Worm (Caenorhabditis elegans): Measurements from ENCODE around the gene F25E5.1.

Gene F25E5.1

DNA sequence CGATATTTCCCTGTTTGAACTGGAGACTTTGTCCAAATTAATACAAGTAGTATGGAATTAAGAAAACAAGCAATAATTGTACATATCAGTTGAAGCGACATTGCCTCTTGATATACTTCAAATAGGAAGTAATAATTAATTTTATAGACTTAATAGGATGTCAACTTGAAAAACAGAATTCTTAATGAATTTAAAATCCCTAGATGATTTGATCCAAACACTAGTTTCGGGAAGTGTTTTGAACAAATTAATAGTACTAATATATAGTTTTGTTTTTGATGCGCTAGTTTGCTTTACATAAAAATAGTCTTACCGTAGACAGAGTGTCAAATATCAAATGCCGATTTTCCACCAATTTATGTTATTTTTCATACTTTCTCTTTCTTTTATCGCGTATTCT, 12.7 kb downstream of the F25E5.1 start, which contains the start of gene str-190:
Gene str-190, minus strand, starts transcription at position 101 of the 400 bp plus-strand sequence.
- TF ChIP-seq gmeb-1 (tag; optimal IDR thresholded peaks at IDR 0.05) (no peak), nhr-129 (tag; optimal IDR thresholded peaks at IDR 0.05) (no peak), fos-1 (tag; optimal IDR thresholded peaks at IDR 0.05) (no peak), Y55F3AM.14 (GFP tag; optimal IDR thresholded peaks at IDR 0.05) (no peak), nhr-77 (tag; optimal IDR thresholded peaks at IDR 0.05) (no peak), ceh-16 (tag; optimal IDR thresholded peaks at IDR 0.05) (no peak), blmp-1 (tag; optimal IDR thresholded peaks at IDR 0.05; ENCODE audit: insufficient read depth) (no peak), zag-1 (tag; optimal IDR thresholded peaks at IDR 0.05) (no peak), nhr-23 (tag; optimal IDR thresholded peaks at IDR 0.05) (no peak), nhr-11 (tag; optimal IDR thresholded peaks at IDR 0.05) (no peak), unc-55 (GFP tag; optimal IDR thresholded peaks at IDR 0.05) (no peak), snpc-4 (tag; optimal IDR thresholded peaks at IDR 0.05) (no peak), mbf-1 (tag; optimal IDR thresholded peaks at IDR 0.05) (no peak), dmd-4 (tag; optimal IDR thresholded peaks at IDR 0.05) (no peak), aly-2 (tag; optimal IDR thresholded peaks at IDR 0.05) (no peak), alr-1 (tag; optimal IDR thresholded peaks at IDR 0.05) (no peak)

DNA sequence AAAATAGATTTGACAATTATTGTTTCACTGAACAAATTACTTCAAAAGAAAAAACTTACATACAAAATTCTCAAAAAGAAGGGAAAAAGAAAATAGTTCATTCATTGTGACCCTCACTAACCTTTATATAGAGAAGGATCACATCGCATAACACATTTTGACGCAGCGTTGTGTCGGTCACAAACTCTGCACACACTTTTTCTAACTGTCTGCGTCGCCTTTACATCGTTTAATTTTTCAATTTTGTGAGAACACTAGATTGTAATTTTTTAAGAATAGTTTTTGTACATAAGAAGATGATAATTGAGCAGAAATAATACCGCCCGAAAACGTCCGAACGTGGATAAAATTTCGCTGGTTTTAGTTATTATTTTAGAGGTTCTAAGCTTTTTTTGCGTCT, 15.3 kb downstream of the F25E5.1 start, which contains the start of gene C18B10.6:
Gene C18B10.6, minus strand, starts transcription at position 101 of the 400 bp plus-strand sequence.
- no peak for TF ChIP-seq sem-4 (tag; optimal IDR thresholded peaks at IDR 0.05)
- TF ChIP-seq sma-9 (GFP tag; optimal IDR thresholded peaks at IDR 0.05), result no peak
- no peak for TF ChIP-seq sma-9 (tag; optimal IDR thresholded peaks at IDR 0.05)
- no peak for TF ChIP-seq lsy-2 (tag; optimal IDR thresholded peaks at IDR 0.05)
- no peak for TF ChIP-seq snpc-4 (tag; optimal IDR thresholded peaks at IDR 0.05)
- TF ChIP-seq unc-39 (tag; optimal IDR thresholded peaks at IDR 0.05), result no peak
- TF ChIP-seq sma-3 (GFP tag; optimal IDR thresholded peaks at IDR 0.05), result no peak
- TF ChIP-seq ceh-82 (tag; optimal IDR thresholded peaks at IDR 0.05), result no peak
- no peak for TF ChIP-seq nhr-6 (tag; optimal IDR thresholded peaks at IDR 0.05)
- no peak for TF ChIP-seq nhr-23 (tag; optimal IDR thresholded peaks at IDR 0.05)
- TF ChIP-seq mbf-1 (tag; optimal IDR thresholded peaks at IDR 0.05), result no peak
- TF ChIP-seq mab-5 (tag; optimal IDR thresholded peaks at IDR 0.05), result no peak

DNA sequence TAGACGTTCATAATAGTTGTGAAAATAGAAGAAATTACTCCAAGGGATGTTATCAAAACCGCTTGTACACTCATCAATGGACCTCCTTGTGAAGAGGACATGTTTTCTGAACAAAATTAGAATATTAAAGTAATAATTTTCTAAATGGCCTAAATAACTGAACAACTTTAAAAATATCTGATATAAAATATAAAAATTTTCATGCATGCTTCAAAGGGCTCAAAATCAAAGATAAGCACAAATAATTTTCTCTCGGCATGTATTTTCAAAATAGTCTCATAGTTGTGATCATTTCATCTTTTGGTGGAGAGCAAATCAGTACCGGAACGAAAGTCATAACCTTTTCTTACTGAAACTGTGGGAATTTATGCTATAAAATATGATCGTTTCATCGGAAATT, 19.3 kb downstream of the F25E5.1 start, which contains the start of gene srbc-8:
Gene srbc-8, minus strand, starts transcription at position 101 of the 400 bp plus-strand sequence.
- TF ChIP-seq fos-1 (tag; optimal IDR thresholded peaks at IDR 0.05), result no peak
- TF ChIP-seq sem-4 (tag; optimal IDR thresholded peaks at IDR 0.05), result no peak
- no peak for TF ChIP-seq nhr-25 (tag; optimal IDR thresholded peaks at IDR 0.05)
- no peak for TF ChIP-seq zag-1 (tag; optimal IDR thresholded peaks at IDR 0.05)
- no peak for TF ChIP-seq unc-55 (GFP tag; optimal IDR thresholded peaks at IDR 0.05)
- TF ChIP-seq nhr-6 (tag; optimal IDR thresholded peaks at IDR 0.05), result no peak
- TF ChIP-seq unc-62 (GFP tag; optimal IDR thresholded peaks at IDR 0.05), result no peak
- TF ChIP-seq elt-3 (tag; optimal IDR thresholded peaks at IDR 0.05), result no peak
- no peak for TF ChIP-seq mbf-1 (tag; optimal IDR thresholded peaks at IDR 0.05)
- no peak for TF ChIP-seq nhr-77 (tag; optimal IDR thresholded peaks at IDR 0.05)
- no peak for TF ChIP-seq nhr-11 (tag; optimal IDR thresholded peaks at IDR 0.05)
- no peak for TF ChIP-seq mdl-1 (tag; optimal IDR thresholded peaks at IDR 0.05)
- no peak for TF ChIP-seq egl-27 (tag; optimal IDR thresholded peaks at IDR 0.05)
- no peak for TF ChIP-seq C34F6.9 (tag; optimal IDR thresholded peaks at IDR 0.05)
- no peak for TF ChIP-seq nhr-10 (tag; optimal IDR thresholded peaks at IDR 0.05)
- no peak for TF ChIP-seq elt-1 (tag; optimal IDR thresholded peaks at IDR 0.05)
- TF ChIP-seq aly-2 (tag; optimal IDR thresholded peaks at IDR 0.05), result no peak

DNA sequence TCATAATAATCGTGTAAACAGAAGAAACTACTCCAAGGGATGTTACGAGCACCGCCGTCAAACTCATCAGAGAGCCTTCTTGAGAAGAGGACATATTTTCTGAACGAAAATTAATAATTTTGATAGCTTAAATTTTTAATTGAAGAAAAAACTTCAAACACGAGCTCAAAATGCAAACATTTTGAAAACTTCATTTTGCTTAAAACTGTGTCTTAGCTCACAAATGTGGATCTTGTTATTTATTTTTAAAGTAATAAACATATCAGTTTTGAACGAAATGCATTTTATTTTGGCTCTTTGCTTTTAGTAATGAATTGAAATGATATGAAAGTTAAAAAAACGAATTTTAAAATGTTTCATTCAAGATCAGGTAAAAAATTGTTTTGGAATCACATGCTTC, 21.8 kb downstream of the F25E5.1 start, which contains the start of gene srbc-7:
Gene srbc-7, minus strand, starts transcription at position 101 of the 400 bp plus-strand sequence.
- TF ChIP-seq ZK546.5 (tag; optimal IDR thresholded peaks at IDR 0.05), result no peak
- no peak for TF ChIP-seq C34F6.9 (tag; optimal IDR thresholded peaks at IDR 0.05)
- no peak for TF ChIP-seq nhr-23 (tag; optimal IDR thresholded peaks at IDR 0.05)
- TF ChIP-seq sem-4 (tag; optimal IDR thresholded peaks at IDR 0.05), result no peak
- TF ChIP-seq skn-1 (tag; optimal IDR thresholded peaks at IDR 0.05), result no peak
- no peak for TF ChIP-seq lin-11 (tag; optimal IDR thresholded peaks at IDR 0.05)
- no peak for TF ChIP-seq nhr-6 (tag; optimal IDR thresholded peaks at IDR 0.05)
- no peak for TF ChIP-seq ztf-4 (tag; optimal IDR thresholded peaks at IDR 0.05)
- no peak for TF ChIP-seq nhr-77 (tag; optimal IDR thresholded peaks at IDR 0.05)
- TF ChIP-seq peb-1 (tag; optimal IDR thresholded peaks at IDR 0.05), result no peak
- no peak for TF ChIP-seq gmeb-1 (tag; optimal IDR thresholded peaks at IDR 0.05)
